Worm (Caenorhabditis elegans) whole organism, L4/young adult: ENCODE data around the gene T06C10.3.

Source experiments
- W03F9.2 ChIP-seq: fragments of 150-350 bp; optimal IDR thresholded peaks from 2 replicates; lab custom pipeline; 2014; ENCODE audit warnings: missing biosample characterization, missing genetic modification characterization
- dao-5 ChIP-seq: sonication (generic microtip); optimal IDR thresholded peaks from 2 replicates; lab custom pipeline; 2016; ENCODE audit warnings: missing genotype, missing genetic modification characterization, moderate library complexity, missing compliant biosample characterization
- him-1 ChIP-seq: sonication (generic microtip); optimal IDR thresholded peaks from 2 replicates; lab custom pipeline; 2016; ENCODE audit warnings: missing genotype, missing genetic modification reagents, missing genetic modification characterization, missing compliant biosample characterization

ce11 chrIV:7877781-7878180 lies 7.2 kb downstream of the T06C10.3 start, which contains the start of gene kin-26:
- TF ChIP-seq him-1 (tag; lab: Kevin White, UChicago) (no peak), dao-5 (no peak), W03F9.2 (tag; lab: Kevin White, UChicago) (no peak)
